Worm (Caenorhabditis elegans): ENCODE data around the gene aat-1.

DNA sequence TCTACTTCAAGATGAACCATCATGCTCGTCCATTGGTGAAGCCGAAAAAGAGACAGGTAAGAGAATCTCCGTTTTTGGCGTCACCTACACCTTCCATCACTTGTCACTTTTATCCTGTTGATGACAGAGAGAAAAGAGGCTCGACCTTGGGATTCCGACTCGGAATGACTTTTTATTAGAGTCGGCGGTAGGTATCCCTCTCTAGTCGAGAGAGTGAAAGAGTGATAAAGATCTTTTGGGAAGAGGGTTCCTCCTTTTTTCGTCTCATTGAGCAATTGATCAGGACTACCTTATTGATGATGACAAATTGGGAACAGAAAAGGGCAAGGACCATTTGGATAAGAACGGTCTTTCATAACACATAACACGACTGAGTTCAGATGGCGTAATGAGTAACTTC is 15.9 kb upstream of the aat-1 start:
- TF ChIP-seq nhr-23 (tag; optimal IDR thresholded peaks at IDR 0.05): no peak
- no peak for TF ChIP-seq ceh-16 (tag; optimal IDR thresholded peaks at IDR 0.05)
- TF ChIP-seq nhr-12 (tag; optimal IDR thresholded peaks at IDR 0.05): no peak
- no peak for TF ChIP-seq mdl-1 (tag; optimal IDR thresholded peaks at IDR 0.05)
